Fruit fly (Drosophila melanogaster): ENCODE data around the gene CG4582.

Gene CG4582

dm6 chr3R:25623800-25624791, 41.1 kb upstream of the CG4582 start, which contains the start of gene Npl4 (continued):
- TF ChIP-seq CG16815 (GFP tag; optimal IDR thresholded peaks at IDR 0.05): peak; percentile 6
- TF ChIP-seq CG13624 (GFP tag; optimal IDR thresholded peaks at IDR 0.05): no peak
- TF ChIP-seq HLH3B (GFP tag; IDR thresholded peaks at IDR 0.05): peak; percentile 35; the same call in 1 of the 2 replicates
- TF ChIP-seq hkb (optimal IDR thresholded peaks at IDR 0.05): no peak
- TF ChIP-seq hkb (GFP tag; IDR thresholded peaks at IDR 0.05): no peak
- no peak for TF ChIP-seq CG3726 (GFP tag; IDR thresholded peaks at IDR 0.05)
- peak; percentile 31 for TF ChIP-seq Ssrp (tag; optimal IDR thresholded peaks at IDR 0.05)
- TF ChIP-seq nom (GFP tag; optimal IDR thresholded peaks at IDR 0.05): no peak
- peak; percentile 52; the same call in 1 of the 2 replicates for TF ChIP-seq stc (GFP tag; IDR thresholded peaks at IDR 0.05)
- TF ChIP-seq zfh1 (GFP tag; IDR thresholded peaks at IDR 0.05): peak; percentile 46; the same call in 1 of the 3 replicates
- no peak for TF ChIP-seq grau (tag; optimal IDR thresholded peaks at IDR 0.05)
- TF ChIP-seq CG32767 (GFP tag; IDR thresholded peaks at IDR 0.05): no peak
- TF ChIP-seq lab (GFP tag; optimal IDR thresholded peaks at IDR 0.05): no peak
- peak; percentile 38 for TF ChIP-seq Camta (GFP tag; optimal IDR thresholded peaks at IDR 0.05)
- no peak for TF ChIP-seq mam (GFP tag; optimal IDR thresholded peaks at IDR 0.05)
- TF ChIP-seq sr (GFP tag; IDR thresholded peaks at IDR 0.05): no peak
- peak; percentile 53 for TF ChIP-seq CG15514 (GFP tag; optimal IDR thresholded peaks at IDR 0.05)
- TF ChIP-seq CG9817 (tag; optimal IDR thresholded peaks at IDR 0.05): no peak
- no peak for TF ChIP-seq CG8944 (GFP tag; optimal IDR thresholded peaks at IDR 0.05)
- TF ChIP-seq Bgb (GFP tag; IDR thresholded peaks at IDR 0.05; ENCODE audit: partially characterized antibody): peak; percentile 98
- no peak for TF ChIP-seq CG11696 (GFP tag; IDR thresholded peaks at IDR 0.05)
- TF ChIP-seq tna (GFP tag; IDR thresholded peaks at IDR 0.05; ENCODE audit: partially characterized antibody): peak; percentile 99
- TF ChIP-seq MESR4 (GFP tag; optimal IDR thresholded peaks at IDR 0.05): peak; percentile 53
- TF ChIP-seq CG4617 (GFP tag; optimal IDR thresholded peaks at IDR 0.05; ENCODE audit: borderline replicate concordance): peak; percentile 72
- peak; percentile 97 for TF ChIP-seq mld (GFP tag; IDR thresholded peaks at IDR 0.05; ENCODE audit: partially characterized antibody)
- TF ChIP-seq CG4404 (GFP tag; IDR thresholded peaks at IDR 0.05): no peak
- TF ChIP-seq Atf-2 (GFP tag; optimal IDR thresholded peaks at IDR 0.05): no peak
- no peak for TF ChIP-seq NfI (GFP tag; optimal IDR thresholded peaks at IDR 0.05)
- peak; percentile 60 for TF ChIP-seq Sry-β (GFP tag; optimal IDR thresholded peaks at IDR 0.05)
- TF ChIP-seq crp (GFP tag; optimal IDR thresholded peaks at IDR 0.05): peak in 1 of 2 experiments; percentile 48
- TF ChIP-seq CG10979 (tag; optimal IDR thresholded peaks at IDR 0.05): peak; percentile 47
- no peak for TF ChIP-seq CG9876 (GFP tag; optimal IDR thresholded peaks at IDR 0.05)
- no peak for TF ChIP-seq CG11504 (tag; optimal IDR thresholded peaks at IDR 0.05)
- TF ChIP-seq zfh2 (GFP tag; optimal IDR thresholded peaks at IDR 0.05): no peak
- TF ChIP-seq CG15073 (GFP tag; optimal IDR thresholded peaks at IDR 0.05): no peak
- TF ChIP-seq CG18011 (GFP tag; optimal IDR thresholded peaks at IDR 0.05): peak; percentile 71
- TF ChIP-seq CG15479 (GFP tag; optimal IDR thresholded peaks at IDR 0.05): no peak
- peak in 1 of 2 experiments; percentile 13 for TF ChIP-seq dpn (GFP tag; optimal IDR thresholded peaks at IDR 0.05)
- TF ChIP-seq lmd (GFP tag; IDR thresholded peaks at IDR 0.05): no peak
- TF ChIP-seq CG17385 (GFP tag; optimal IDR thresholded peaks at IDR 0.05): peak; percentile 2
- TF ChIP-seq btn (GFP tag; optimal IDR thresholded peaks at IDR 0.05): no peak
- TF ChIP-seq sug (tag; optimal IDR thresholded peaks at IDR 0.05): no peak
- TF ChIP-seq CG2875 (GFP tag; optimal IDR thresholded peaks at IDR 0.05): no peak
- TF ChIP-seq CG2116 (GFP tag; optimal IDR thresholded peaks at IDR 0.05): peak; percentile 73
- no peak for TF ChIP-seq Lpt (GFP tag; optimal IDR thresholded peaks at IDR 0.05)
- TF ChIP-seq CG30403 (GFP tag; optimal IDR thresholded peaks at IDR 0.05): peak; percentile 15
- no peak for TF ChIP-seq fd64A (GFP tag; optimal IDR thresholded peaks at IDR 0.05)
- TF ChIP-seq CG34224 (GFP tag; IDR thresholded peaks at IDR 0.05; ENCODE audit: partially characterized antibody): peak; percentile 97
